Fruit fly (Drosophila melanogaster) whole organism, embryonic: Measurements from ENCODE around the gene Obp19a.

Experiments used
- Aef1 ChIP-seq: fragments of 200-800 bp; sonication (Bioruptor generic); IDR thresholded peaks from 3 replicates; pipeline ENCODE4 v1.3.6; 2022; ENCODE audit warnings: missing biosample characterization, missing genetic modification characterization
- B-H2 ChIP-seq: fragments of 200-800 bp; sonication (Bioruptor generic); optimal IDR thresholded peaks from 2 replicates; lab custom pipeline; 2018; ENCODE audit warnings: missing biosample characterization, mild to moderate bottlenecking, missing genetic modification characterization
- CG10431 ChIP-seq: fragments of 200-800 bp; sonication (Bioruptor generic); optimal IDR thresholded peaks from 3 replicates; lab custom pipeline; 2018; ENCODE audit warnings: missing biosample characterization, mild to moderate bottlenecking, missing genetic modification characterization
- CG11085 ChIP-seq: fragments of 200-800 bp; sonication (Bioruptor generic); IDR thresholded peaks from 2 replicates; pipeline ENCODE4 v1.3.6; 2022; ENCODE audit warnings: missing biosample characterization, missing genetic modification characterization
- CG11504 ChIP-seq: fragments of 200-800 bp; sonication (Bioruptor generic); optimal IDR thresholded peaks from 3 replicates; lab custom pipeline; 2019; ENCODE audit warnings: missing biosample characterization, mild to moderate bottlenecking, missing genetic modification characterization, moderate library complexity
- CG11560 ChIP-seq: fragments of 200-800 bp; sonication (Bioruptor generic); IDR thresholded peaks from 3 replicates; pipeline ENCODE4 v1.3.6; 2022; ENCODE audit warnings: missing biosample characterization, missing genetic modification characterization
- CG12104 ChIP-seq: fragments of 200-800 bp; sonication (Bioruptor generic); optimal IDR thresholded peaks from 3 replicates; lab custom pipeline; 2016; ENCODE audit warnings: missing biosample characterization, missing genetic modification characterization
- CG15073 ChIP-seq: fragments of 200-800 bp; sonication (Bioruptor generic); optimal IDR thresholded peaks from 2 replicates; lab custom pipeline; 2016; ENCODE audit warnings: missing biosample characterization, missing genetic modification characterization
- CG15479 ChIP-seq: fragments of 200-800 bp; sonication (Bioruptor generic); optimal IDR thresholded peaks from 3 replicates; lab custom pipeline; 2019; ENCODE audit warnings: missing biosample characterization, mild to moderate bottlenecking, missing genetic modification characterization, moderate library complexity
- CG15696 ChIP-seq: fragments of 200-800 bp; sonication (Bioruptor generic); optimal IDR thresholded peaks from 2 replicates; lab custom pipeline; 2019; ENCODE audit warnings: missing biosample characterization, mild to moderate bottlenecking, missing genetic modification characterization, moderate library complexity
- CG17361 ChIP-seq: fragments of 200-800 bp; sonication (Bioruptor generic); IDR thresholded peaks from 3 replicates; pipeline ENCODE4 v1.3.6; 2022; ENCODE audit warnings: missing biosample characterization, missing genetic modification characterization
- CG18599 ChIP-seq: fragments of 200-800 bp; sonication (Bioruptor generic); optimal IDR thresholded peaks from 3 replicates; lab custom pipeline; 2017; ENCODE audit warnings: missing biosample characterization, missing genetic modification characterization, mild to moderate bottlenecking, moderate library complexity, missing genetic modification reagents
- CG18619 ChIP-seq: fragments of 200-800 bp; sonication (Bioruptor generic); optimal IDR thresholded peaks from 3 replicates; lab custom pipeline; 2017; ENCODE audit warnings: missing biosample characterization, mild to moderate bottlenecking, missing genetic modification characterization
- CG18764 ChIP-seq: fragments of 200-800 bp; sonication (Bioruptor generic); optimal IDR thresholded peaks from 3 replicates; lab custom pipeline; 2016; ENCODE audit warnings: missing biosample characterization, missing genetic modification characterization
- CG2129 ChIP-seq: fragments of 200-800 bp; sonication (Bioruptor generic); IDR thresholded peaks from 2 replicates; pipeline ENCODE4 v1.3.6; 2022; ENCODE audit warnings: missing biosample characterization, missing genetic modification characterization; ENCODE audit not compliant: partially characterized antibody
- CG30020 ChIP-seq: fragments of 200-800 bp; optimal IDR thresholded peaks from 2 replicates; lab custom pipeline; 2019; ENCODE audit warnings: missing biosample characterization, mild to moderate bottlenecking, missing genetic modification characterization, moderate library complexity
- CG4820 ChIP-seq: fragments of 200-800 bp; sonication (Bioruptor generic); optimal IDR thresholded peaks from 3 replicates; lab custom pipeline; 2016; ENCODE audit warnings: missing biosample characterization, missing genetic modification characterization
- CG5953 ChIP-seq: fragments of 200-800 bp; sonication (Bioruptor generic); IDR thresholded peaks from 2 replicates; pipeline ENCODE4 v1.3.6; 2022; ENCODE audit warnings: missing biosample characterization, missing genetic modification characterization
- CG7839 ChIP-seq: fragments of 200-800 bp; sonication (Bioruptor generic); optimal IDR thresholded peaks from 3 replicates; lab custom pipeline; 2018; ENCODE audit warnings: missing biosample characterization, mild to moderate bottlenecking, missing genetic modification characterization, moderate library complexity
- CG7928 ChIP-seq: fragments of 200-800 bp; sonication (Bioruptor generic); optimal IDR thresholded peaks from 2 replicates; lab custom pipeline; 2017; ENCODE audit warnings: missing biosample characterization, mild to moderate bottlenecking, missing genetic modification characterization
- Dbx ChIP-seq: fragments of 200-800 bp; sonication (Bioruptor generic); IDR thresholded peaks from 3 replicates; pipeline ENCODE4 v1.3.6; 2022; ENCODE audit warnings: missing biosample characterization, missing genetic modification characterization
- Gug ChIP-seq: fragments of 200-800 bp; sonication (Bioruptor generic); IDR thresholded peaks from 4 replicates; pipeline ENCODE4 v1.3.6; 2022; ENCODE audit warnings: missing biosample characterization, missing genetic modification characterization
- HLH54F ChIP-seq: fragments of 200-800 bp; sonication (Bioruptor generic); optimal IDR thresholded peaks from 3 replicates; lab custom pipeline; 2016; ENCODE audit warnings: missing biosample characterization, missing genetic modification characterization
- Hand ChIP-seq: fragments of 200-800 bp; sonication (Bioruptor generic); optimal IDR thresholded peaks from 2 replicates; lab custom pipeline; 2017; ENCODE audit warnings: mild to moderate bottlenecking, missing biosample characterization, missing genetic modification reagents, missing genetic modification characterization
- HmgZ ChIP-seq: fragments of 200-800 bp; sonication (Bioruptor generic); optimal IDR thresholded peaks from 2 replicates; lab custom pipeline; 2018; ENCODE audit warnings: missing biosample characterization, mild to moderate bottlenecking, missing genetic modification characterization
- Lpt ChIP-seq: fragments of >200 bp; optimal IDR thresholded peaks from 2 replicates; lab custom pipeline; 2018; ENCODE audit warnings: missing biosample characterization, missing genetic modification characterization
- MESR4 ChIP-seq: fragments of 200-800 bp; sonication (Bioruptor generic); optimal IDR thresholded peaks from 2 replicates; lab custom pipeline; 2018; ENCODE audit warnings: missing biosample characterization, mild to moderate bottlenecking, missing genetic modification characterization, moderate library complexity
- MTF-1 ChIP-seq: fragments of 200-800 bp; sonication (Bioruptor generic); optimal IDR thresholded peaks from 2 replicates; lab custom pipeline; 2018; ENCODE audit warnings: missing biosample characterization, mild to moderate bottlenecking, missing genetic modification characterization, borderline replicate concordance
- NC2β ChIP-seq: fragments of 200-800 bp; sonication (Bioruptor generic); optimal IDR thresholded peaks from 2 replicates; lab custom pipeline; 2016; ENCODE audit warnings: missing biosample characterization, missing genetic modification characterization
- Neu2 ChIP-seq: fragments of 200-800 bp; sonication (Bioruptor generic); optimal IDR thresholded peaks from 3 replicates; lab custom pipeline; 2016; ENCODE audit warnings: missing biosample characterization, missing genetic modification characterization, borderline replicate concordance
- Opbp ChIP-seq: fragments of 200-800 bp; sonication (Bioruptor generic); IDR thresholded peaks from 3 replicates; pipeline ENCODE4 v1.3.6; 2022; ENCODE audit warnings: missing biosample characterization, missing genetic modification characterization; ENCODE audit not compliant: partially characterized antibody
- Pdp1 ChIP-seq, 2 experiments: fragments of 200-800 bp; sonication (Bioruptor generic); optimal IDR thresholded peaks; 3 replicates each; lab custom pipeline; 2016; ENCODE audit warnings: missing biosample characterization in 2 of 2, missing genetic modification characterization in 2 of 2, mild to moderate bottlenecking in 1 of 2, moderate library complexity in 1 of 2
- Spps ChIP-seq: fragments of 200-800 bp; sonication (Bioruptor generic); optimal IDR thresholded peaks from 2 replicates; lab custom pipeline; 2018; ENCODE audit warnings: missing biosample characterization, mild to moderate bottlenecking, missing genetic modification characterization
- bab2 ChIP-seq: fragments of 200-800 bp; sonication (Bioruptor generic); optimal IDR thresholded peaks from 2 replicates; lab custom pipeline; 2016; ENCODE audit warnings: missing biosample characterization, missing genetic modification characterization
- bcd ChIP-seq: fragments of 200-800 bp; sonication (Bioruptor generic); optimal IDR thresholded peaks from 2 replicates; lab custom pipeline; 2017; ENCODE audit warnings: missing biosample characterization, mild to moderate bottlenecking, missing genetic modification characterization
- bsh ChIP-seq, 2 experiments: fragments of 200-800 bp; sonication (Bioruptor generic); optimal IDR thresholded peaks; 2 replicates each; lab custom pipeline; 2017 to 2018; ENCODE audit warnings: mild to moderate bottlenecking in 2 of 2, missing biosample characterization in 2 of 2, missing genetic modification characterization in 2 of 2, moderate library complexity in 1 of 2
- dmrt99B ChIP-seq: fragments of 200-800 bp; sonication (Bioruptor generic); optimal IDR thresholded peaks from 2 replicates; lab custom pipeline; 2018; ENCODE audit warnings: missing biosample characterization, mild to moderate bottlenecking, missing genetic modification characterization, moderate library complexity
- dysf ChIP-seq: fragments of 200-800 bp; sonication (Bioruptor generic); IDR thresholded peaks from 3 replicates; pipeline ENCODE4 v1.3.6; 2022; ENCODE audit warnings: missing biosample characterization, missing genetic modification characterization
- gsb-n ChIP-seq: fragments of 200-800 bp; sonication (Bioruptor generic); optimal IDR thresholded peaks from 3 replicates; lab custom pipeline; 2018; ENCODE audit warnings: missing biosample characterization, mild to moderate bottlenecking, missing genetic modification characterization
- kah ChIP-seq: fragments of 200-800 bp; sonication (Bioruptor generic); optimal IDR thresholded peaks from 2 replicates; lab custom pipeline; 2018; ENCODE audit warnings: missing biosample characterization, mild to moderate bottlenecking, missing genetic modification characterization
- kay ChIP-seq: fragments of 200-800 bp; sonication (Bioruptor generic); optimal IDR thresholded peaks from 2 replicates; lab custom pipeline; 2016; ENCODE audit warnings: missing biosample characterization, missing genetic modification characterization
- lilli ChIP-seq: fragments of 200-800 bp; sonication (Bioruptor generic); optimal IDR thresholded peaks from 3 replicates; lab custom pipeline; 2016; ENCODE audit warnings: missing biosample characterization, missing genetic modification characterization
- lola ChIP-seq, 3 experiments: fragments of >200 bp in 2 of 3; fragments of 200-800 bp in 1 of 3; sonication (Bioruptor generic) in 1 of 3; optimal IDR thresholded peaks; 2 replicates each; lab custom pipeline; 2017 to 2019; ENCODE audit warnings: missing biosample characterization in 3 of 3, missing genetic modification characterization in 3 of 3, mild to moderate bottlenecking in 1 of 3, moderate library complexity in 1 of 3
- luna ChIP-seq: fragments of 200-800 bp; sonication (Bioruptor generic); optimal IDR thresholded peaks from 2 replicates; lab custom pipeline; 2016; ENCODE audit warnings: missing biosample characterization, missing genetic modification characterization
- pita ChIP-seq: fragments of 200-800 bp; sonication (Bioruptor generic); optimal IDR thresholded peaks from 2 replicates; lab custom pipeline; 2017; ENCODE audit warnings: missing biosample characterization, mild to moderate bottlenecking, missing genetic modification characterization
- pros ChIP-seq: fragments of 200-800 bp; sonication (Bioruptor generic); optimal IDR thresholded peaks from 3 replicates; lab custom pipeline; 2019; ENCODE audit warnings: missing biosample characterization, mild to moderate bottlenecking, missing genetic modification characterization, moderate library complexity
- twi ChIP-seq: fragments of 200-800 bp; optimal IDR thresholded peaks from 2 replicates; lab custom pipeline; 2019; ENCODE audit warnings: missing biosample characterization, mild to moderate bottlenecking, missing genetic modification characterization, moderate library complexity
- z ChIP-seq: fragments of 200-800 bp; sonication (Bioruptor generic); IDR thresholded peaks from 3 replicates; pipeline ENCODE4 v1.3.6; 2022; ENCODE audit warnings: missing biosample characterization, missing genetic modification characterization

Gene Obp19a

dm6 chrX:20429482-20430204, 14.1 kb downstream of the Obp19a start, which contains the start of the genes CG11710 and mal (continued):
- no peak for TF ChIP-seq CG15073 (GFP tag; lab: Kevin White, UChicago)
- TF ChIP-seq pita (GFP tag; lab: Kevin White, UChicago) = no peak
- TF ChIP-seq Neu2 (GFP tag; lab: Kevin White, UChicago) = no peak
- peak; percentile 78 for TF ChIP-seq bcd
- no peak for TF ChIP-seq CG5953 (GFP tag; lab: Robert Waterston, UW)
- TF ChIP-seq Opbp (GFP tag; lab: Robert Waterston, UW) = peak; percentile 62; the same call in 1 of the 3 replicates
- peak; percentile 85 for TF ChIP-seq bab2
- peak; percentile 38 for TF ChIP-seq NC2β (GFP tag; lab: Kevin White, UChicago)
- peak; percentile 87 for TF ChIP-seq CG18599 (GFP tag; lab: Kevin White, UChicago)
- TF ChIP-seq CG30020 = peak; percentile 47
- no peak for TF ChIP-seq gsb-n (tag; lab: Kevin White, UChicago)
- TF ChIP-seq CG7928 (GFP tag; lab: Kevin White, UChicago) = peak; percentile 37
- TF ChIP-seq lilli = peak; percentile 75
- TF ChIP-seq kah (GFP tag; lab: Kevin White, UChicago) = peak; percentile 60
- TF ChIP-seq CG15479 (GFP tag; lab: Kevin White, UChicago) = no peak
- TF ChIP-seq CG2129 (GFP tag; lab: Robert Waterston, UW) = no peak
- peak; percentile 61 for TF ChIP-seq twi (tag; lab: Kevin White, UChicago)
- TF ChIP-seq kay (GFP tag; lab: Kevin White, UChicago) = peak; percentile 54
- TF ChIP-seq B-H2 (GFP tag; lab: Kevin White, UChicago) = peak; percentile 68
- TF ChIP-seq CG17361 (GFP tag; lab: Robert Waterston, UW) = peak; percentile 93
- TF ChIP-seq CG10431 (GFP tag; lab: Kevin White, UChicago) = no peak
- no peak for TF ChIP-seq pros (GFP tag; lab: Kevin White, UChicago)
- no peak for TF ChIP-seq Lpt (GFP tag; lab: Kevin White, UChicago)
- peak; percentile 86; the same call in 2 of the 3 replicates for TF ChIP-seq CG11560 (tag; lab: Robert Waterston, UW)
- peak; percentile 74; the same call in 3 of the 4 replicates for TF ChIP-seq Gug (GFP tag; lab: Robert Waterston, UW)
- peak in 1 of 3 experiments; percentile 53 for TF ChIP-seq lola (GFP tag; optimal IDR thresholded peaks at IDR 0.05; lab: Kevin White, UChicago)
- TF ChIP-seq z (GFP tag; lab: Robert Waterston, UW) = no peak
- TF ChIP-seq CG11504 (tag; lab: Kevin White, UChicago) = peak; percentile 88
- peak; percentile 8 for TF ChIP-seq MESR4 (GFP tag; lab: Kevin White, UChicago)
- TF ChIP-seq Spps (tag; lab: Kevin White, UChicago) = peak; percentile 52
- peak; percentile 73 to 82 for TF ChIP-seq Pdp1 (GFP tag; optimal IDR thresholded peaks at IDR 0.05; lab: Kevin White, UChicago)
- peak; percentile 68 for TF ChIP-seq CG15696 (tag; lab: Kevin White, UChicago)
- TF ChIP-seq Aef1 = peak; percentile 78
- peak; percentile 90 for TF ChIP-seq CG7839 (tag; lab: Kevin White, UChicago)
- peak; percentile 69 for TF ChIP-seq CG18764 (GFP tag; lab: Kevin White, UChicago)
- TF ChIP-seq dysf (GFP tag; lab: Robert Waterston, UW) = peak; percentile 91
- peak; percentile 84 for TF ChIP-seq CG4820 (GFP tag; lab: Kevin White, UChicago)
- TF ChIP-seq HmgZ (tag; lab: Kevin White, UChicago) = peak; percentile 57
- TF ChIP-seq MTF-1 (GFP tag; lab: Kevin White, UChicago) = no peak
- peak; percentile 87 for TF ChIP-seq dmrt99B (tag; lab: Kevin White, UChicago)
- peak; percentile 77 for TF ChIP-seq CG12104 (GFP tag; lab: Kevin White, UChicago)
- peak; percentile 18 for TF ChIP-seq Hand (GFP tag; lab: Kevin White, UChicago)
- TF ChIP-seq bsh (GFP tag; optimal IDR thresholded peaks at IDR 0.05; lab: Kevin White, UChicago) = peak; percentile 40 to 69
- peak; percentile 82 for TF ChIP-seq Dbx (GFP tag; lab: Robert Waterston, UW)
- TF ChIP-seq luna (GFP tag; lab: Kevin White, UChicago) = peak; percentile 4
- peak; percentile 77 for TF ChIP-seq HLH54F (GFP tag; lab: Kevin White, UChicago)
- no peak for TF ChIP-seq CG18619
- peak; percentile 57; the same call in 1 of the 2 replicates for TF ChIP-seq CG11085 (GFP tag; lab: Robert Waterston, UW)
